Fruit fly (Drosophila melanogaster) whole organism, wandering third instar larva: Measurements from ENCODE around the gene CG10801.
A peak's percentile ranks its signal among the peaks of the same experiment; 100 is the strongest.

Source experiments
- CG32264 ChIP-seq: fragments of 200-800 bp; sonication (Bioruptor generic); optimal IDR thresholded peaks from 2 replicates; lab custom pipeline; 2016; ENCODE audit warnings: missing biosample characterization, missing genetic modification characterization
- CG9705 ChIP-seq: fragments of 200-800 bp; sonication (Bioruptor generic); optimal IDR thresholded peaks from 2 replicates; lab custom pipeline; 2018; ENCODE audit warnings: missing biosample characterization, mild to moderate bottlenecking, missing genetic modification characterization
- Hnf4 ChIP-seq: fragments of 200-800 bp; sonication (Bioruptor generic); optimal IDR thresholded peaks from 2 replicates; lab custom pipeline; 2016; ENCODE audit warnings: missing biosample characterization, mild to moderate bottlenecking, missing genetic modification characterization
- Hr78 ChIP-seq: fragments of >200 bp; optimal IDR thresholded peaks from 2 replicates; lab custom pipeline; 2017; ENCODE audit warnings: missing biosample characterization, missing genetic modification characterization
- N ChIP-seq: fragments of >200 bp; optimal IDR thresholded peaks from 2 replicates; lab custom pipeline; 2018; ENCODE audit warnings: missing biosample characterization, missing external identifiers, missing genetic modification characterization
- OdsH ChIP-seq: fragments of 200-800 bp; sonication (Bioruptor generic); optimal IDR thresholded peaks from 2 replicates; lab custom pipeline; 2016; ENCODE audit warnings: missing biosample characterization, mild to moderate bottlenecking, missing genetic modification characterization
- brk ChIP-seq: fragments of 200-800 bp; sonication (Bioruptor generic); optimal IDR thresholded peaks from 2 replicates; lab custom pipeline; 2016; ENCODE audit warnings: missing biosample characterization, mild to moderate bottlenecking, missing genetic modification characterization
- dsf ChIP-seq: sonication (Bioruptor generic); optimal IDR thresholded peaks from 2 replicates; lab custom pipeline; 2016; ENCODE audit warnings: missing biosample characterization, missing genetic modification characterization, borderline replicate concordance
- ey ChIP-seq: fragments of 200-800 bp; sonication (Bioruptor generic); optimal IDR thresholded peaks from 2 replicates; lab custom pipeline; 2016; ENCODE audit warnings: missing biosample characterization, missing genetic modification characterization
- fru ChIP-seq: fragments of 200-800 bp; sonication (Bioruptor generic); optimal IDR thresholded peaks from 3 replicates; lab custom pipeline; 2016; ENCODE audit warnings: missing biosample characterization, mild to moderate bottlenecking, missing genetic modification characterization
- lola ChIP-seq: fragments of >200 bp; optimal IDR thresholded peaks from 2 replicates; lab custom pipeline; 2017; ENCODE audit warnings: missing biosample characterization, missing genetic modification characterization
- pan ChIP-seq: fragments of >200 bp; optimal IDR thresholded peaks from 2 replicates; lab custom pipeline; 2017
- sv ChIP-seq: fragments of 200-800 bp; sonication (Bioruptor generic); optimal IDR thresholded peaks from 3 replicates; lab custom pipeline; 2016; ENCODE audit warnings: missing biosample characterization, missing genetic modification characterization
- usp ChIP-seq: fragments of >200 bp; optimal IDR thresholded peaks from 2 replicates; lab custom pipeline; 2017; ENCODE audit warnings: missing biosample characterization, missing genetic modification characterization

DNA sequence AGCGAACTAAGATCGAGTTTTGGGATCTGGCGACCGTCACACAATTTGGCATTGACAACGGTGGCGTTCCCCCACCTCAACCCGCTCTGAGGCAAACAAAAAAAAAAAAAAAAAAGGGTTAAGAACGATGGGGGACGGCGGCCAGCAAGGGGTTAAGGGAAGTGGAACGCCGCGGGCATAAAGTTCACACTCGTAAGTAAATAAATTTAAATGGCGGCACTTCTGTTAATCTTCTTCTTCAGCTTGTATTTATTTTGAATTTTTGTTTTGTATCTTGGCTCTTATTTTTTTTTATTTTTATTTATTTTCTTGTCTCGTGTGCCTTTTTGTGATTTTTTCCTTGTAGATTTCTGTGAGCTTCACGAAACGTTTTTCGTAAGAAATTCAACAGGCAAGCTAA, 47.5 kb upstream of the CG10801 start:
- TF ChIP-seq Hr78 (GFP tag; lab: Kevin White, UChicago) (no peak), usp (GFP tag; lab: Kevin White, UChicago) (no peak), N (no peak), pan (no peak), OdsH (GFP tag; lab: Kevin White, UChicago) (no peak), CG32264 (no peak), lola (GFP tag; lab: Kevin White, UChicago) (no peak), ey (no peak), sv (GFP tag; lab: Kevin White, UChicago) (no peak), dsf (GFP tag; lab: Kevin White, UChicago) (no peak), brk (GFP tag; lab: Kevin White, UChicago) (no peak), CG9705 (no peak), Hnf4 (GFP tag; lab: Kevin White, UChicago) (no peak), fru (GFP tag; lab: Kevin White, UChicago) (peak; percentile 60)
